Fruit fly (Drosophila melanogaster): ENCODE data around the gene CG45067.

Gene CG45067

dm6 chr3L:3078398-3079155 lies 35.7 kb downstream of the CG45067 start (continued):
- TF ChIP-seq kay (GFP tag; optimal IDR thresholded peaks at IDR 0.05), result no peak
- no peak for TF ChIP-seq trem (tag; optimal IDR thresholded peaks at IDR 0.05)
- TF ChIP-seq CG15601 (tag; optimal IDR thresholded peaks at IDR 0.05), result no peak
- TF ChIP-seq Atf6 (GFP tag; IDR thresholded peaks at IDR 0.05), result 0 out of 2 replicates have a peak, but pooled peaks have one; percentile 44
- TF ChIP-seq lab (GFP tag; optimal IDR thresholded peaks at IDR 0.05), result peak; percentile 78
- peak; percentile 13; the same call in 1 of the 2 replicates for TF ChIP-seq CG32532 (GFP tag; IDR thresholded peaks at IDR 0.05)
- TF ChIP-seq az2 (GFP tag; optimal IDR thresholded peaks at IDR 0.05), result peak; percentile 24
- TF ChIP-seq Xrp1 (GFP tag; IDR thresholded peaks at IDR 0.05), result no peak; the same call in 1 of the 2 replicates
- peak; percentile 7 for TF ChIP-seq Abd-B (GFP tag; optimal IDR thresholded peaks at IDR 0.05)
- TF ChIP-seq wor (GFP tag; IDR thresholded peaks at IDR 0.05), result no peak
- TF ChIP-seq CG10209 (GFP tag; optimal IDR thresholded peaks at IDR 0.05), result peak; percentile 47
- TF ChIP-seq sr (GFP tag; IDR thresholded peaks at IDR 0.05), result 0 out of 3 replicates have a peak, but pooled peaks have one; percentile 42
- no peak for TF ChIP-seq CG14667 (GFP tag; IDR thresholded peaks at IDR 0.05)
- peak; percentile 21 for TF ChIP-seq CG10979 (tag; optimal IDR thresholded peaks at IDR 0.05)
- TF ChIP-seq HmgZ (tag; optimal IDR thresholded peaks at IDR 0.05), result peak; percentile 16
- no peak for TF ChIP-seq CG8478 (optimal IDR thresholded peaks at IDR 0.05)
- TF ChIP-seq Nf-YB (GFP tag; optimal IDR thresholded peaks at IDR 0.05), result peak; percentile 15
- TF ChIP-seq HHEX (GFP tag; optimal IDR thresholded peaks at IDR 0.05), result peak; percentile 67
- no peak for TF ChIP-seq CG2199 (GFP tag; IDR thresholded peaks at IDR 0.05)
- no peak for TF ChIP-seq CG9609 (GFP tag; optimal IDR thresholded peaks at IDR 0.05)
- no peak; the same call in 2 of the 3 replicates for TF ChIP-seq Dbx (GFP tag; IDR thresholded peaks at IDR 0.05)
- TF ChIP-seq eve (GFP tag; optimal IDR thresholded peaks at IDR 0.05), result peak in 1 of 2 experiments; percentile 80
- peak; percentile 21 to 86 for TF ChIP-seq Eip74EF (GFP tag; optimal IDR thresholded peaks at IDR 0.05)
- TF ChIP-seq Chrac-16 (GFP tag; optimal IDR thresholded peaks at IDR 0.05), result no peak
- no peak for TF ChIP-seq CG5245 (GFP tag; optimal IDR thresholded peaks at IDR 0.05)
- no peak for TF ChIP-seq D19A (tag; optimal IDR thresholded peaks at IDR 0.05)
- TF ChIP-seq Fer3 (tag; optimal IDR thresholded peaks at IDR 0.05), result peak; percentile 23
- TF ChIP-seq BtbVII (GFP tag; optimal IDR thresholded peaks at IDR 0.05), result peak; percentile 30
- TF ChIP-seq sqz (GFP tag; optimal IDR thresholded peaks at IDR 0.05), result peak; percentile 59
- no peak for TF ChIP-seq NK7.1 (GFP tag; optimal IDR thresholded peaks at IDR 0.05)
- no peak for TF ChIP-seq Antp (GFP tag; optimal IDR thresholded peaks at IDR 0.05)
- TF ChIP-seq Doc3 (GFP tag; IDR thresholded peaks at IDR 0.05; ENCODE audit: partially characterized antibody), result no peak
- TF ChIP-seq inv (GFP tag; IDR thresholded peaks at IDR 0.05; ENCODE audit: partially characterized antibody), result no peak
- peak; percentile 85 for TF ChIP-seq vvl (GFP tag; IDR thresholded peaks at IDR 0.05)
- no peak for TF ChIP-seq dati (GFP tag; IDR thresholded peaks at IDR 0.05)
- no peak for TF ChIP-seq peb (GFP tag; IDR thresholded peaks at IDR 0.05)
- TF ChIP-seq CG10462 (GFP tag; optimal IDR thresholded peaks at IDR 0.05), result no peak
- TF ChIP-seq CG7987 (GFP tag; optimal IDR thresholded peaks at IDR 0.05), result peak; percentile 79
- TF ChIP-seq nerfin-1 (tag; optimal IDR thresholded peaks at IDR 0.05), result no peak
- peak; percentile 30 for TF ChIP-seq pros (GFP tag; optimal IDR thresholded peaks at IDR 0.05)
- no peak for TF ChIP-seq stwl (tag; optimal IDR thresholded peaks at IDR 0.05)
- TF ChIP-seq Sox100B (GFP tag; optimal IDR thresholded peaks at IDR 0.05), result peak; percentile 52
- TF ChIP-seq CG13775 (GFP tag; optimal IDR thresholded peaks at IDR 0.05), result no peak
- TF ChIP-seq fd96Cb (tag; optimal IDR thresholded peaks at IDR 0.05), result peak; percentile 48
- no peak for TF ChIP-seq crc (GFP tag; optimal IDR thresholded peaks at IDR 0.05)
- no peak for TF ChIP-seq CG17802 (tag; optimal IDR thresholded peaks at IDR 0.05)
- TF ChIP-seq CG33557 (GFP tag; optimal IDR thresholded peaks at IDR 0.05), result no peak
- TF ChIP-seq CG17385 (GFP tag; optimal IDR thresholded peaks at IDR 0.05), result peak; percentile 10
- TF ChIP-seq CG17568 (GFP tag; optimal IDR thresholded peaks at IDR 0.05), result peak; percentile 15

Measured in whole organism, embryonic.